Fruit fly (Drosophila melanogaster): Measurements from ENCODE around the gene CG34454.

CG34454 gene

DNA sequence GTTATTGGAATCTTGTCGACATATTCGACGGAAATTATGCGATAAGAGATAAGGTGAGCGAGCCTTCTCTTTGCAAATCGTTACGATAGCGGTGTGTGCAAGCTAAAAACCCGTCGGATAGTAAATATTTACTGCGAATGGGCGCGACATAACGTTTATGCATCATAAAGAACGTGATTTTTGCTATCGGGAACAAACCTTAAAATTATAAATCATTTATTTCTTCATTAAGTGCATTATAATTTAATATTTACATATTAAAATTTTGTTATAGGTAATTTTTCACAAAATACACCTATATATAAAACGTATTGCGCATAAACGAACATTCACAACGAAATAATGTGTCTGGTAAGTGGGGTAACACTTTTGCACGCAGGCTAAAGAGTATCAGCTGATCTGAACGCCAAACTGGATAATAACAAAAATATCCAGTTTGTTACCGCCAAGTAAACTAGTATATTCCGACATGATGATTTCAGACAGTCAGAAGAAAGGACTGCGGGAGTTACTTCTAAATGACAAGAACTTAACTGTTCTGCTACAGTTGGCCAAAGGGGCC lies 26.3 kb downstream of the CG34454 start, which contains the start of the genes Gk1 and CG13876:
TSS of gene Gk1 (minus strand) at position 122 of the 562 bp plus-strand sequence.
TSS of gene CG13876 (plus strand) at position 412 of the 562 bp plus-strand sequence.
- peak; percentile 94 for TF ChIP-seq CG10669 (GFP tag; optimal IDR thresholded peaks at IDR 0.05)
- TF ChIP-seq CG11902 (GFP tag; optimal IDR thresholded peaks at IDR 0.05), result peak; percentile 73
- TF ChIP-seq fkh (GFP tag; optimal IDR thresholded peaks at IDR 0.05), result peak; percentile 99
- TF ChIP-seq esn (GFP tag; optimal IDR thresholded peaks at IDR 0.05), result peak; percentile 93
- no peak for TF ChIP-seq Hr39 (GFP tag; optimal IDR thresholded peaks at IDR 0.05)
- peak; percentile 92 for TF ChIP-seq CG1621 (tag; optimal IDR thresholded peaks at IDR 0.05)
- TF ChIP-seq CG7368 (GFP tag; optimal IDR thresholded peaks at IDR 0.05), result no peak
- TF ChIP-seq CG9139 (GFP tag; optimal IDR thresholded peaks at IDR 0.05), result peak; percentile 96
- TF ChIP-seq svp (GFP tag), result peak; percentile 96
- TF ChIP-seq CG8319 (GFP tag; optimal IDR thresholded peaks at IDR 0.05), result no peak
- peak; percentile 95 to 97 for TF ChIP-seq ss (GFP tag; optimal IDR thresholded peaks at IDR 0.05)
- no peak for TF ChIP-seq Hr38 (GFP tag; optimal IDR thresholded peaks at IDR 0.05)
- peak; percentile 83 for TF ChIP-seq Sox15 (GFP tag; optimal IDR thresholded peaks at IDR 0.05)
- TF ChIP-seq Sox102F (GFP tag; optimal IDR thresholded peaks at IDR 0.05), result no peak
- TF ChIP-seq Eip93F (GFP tag; optimal IDR thresholded peaks at IDR 0.05), result peak; percentile 91
- peak; percentile 95 for TF ChIP-seq CG16779 (tag; optimal IDR thresholded peaks at IDR 0.05)
- peak; percentile 95 for TF ChIP-seq achi (GFP tag; optimal IDR thresholded peaks at IDR 0.05)
- peak; percentile 90 for TF ChIP-seq spab (GFP tag; optimal IDR thresholded peaks at IDR 0.05)
- peak; percentile 95 for TF ChIP-seq CG6276 (GFP tag; optimal IDR thresholded peaks at IDR 0.05)
- TF ChIP-seq Eip75B (GFP tag; optimal IDR thresholded peaks at IDR 0.05), result no peak
- no peak for TF ChIP-seq Met (GFP tag; optimal IDR thresholded peaks at IDR 0.05)
- TF ChIP-seq Ets96B (tag; optimal IDR thresholded peaks at IDR 0.05), result peak; percentile 98
- TF ChIP-seq Lpt (GFP tag; optimal IDR thresholded peaks at IDR 0.05), result peak; percentile 94
- TF ChIP-seq CG31627 (GFP tag; optimal IDR thresholded peaks at IDR 0.05), result peak; percentile 75
- TF ChIP-seq OdsH (GFP tag; optimal IDR thresholded peaks at IDR 0.05), result no peak
- TF ChIP-seq dsx (GFP tag; optimal IDR thresholded peaks at IDR 0.05; ENCODE audit: poor library complexity, severe bottlenecking), result peak; percentile 97
- TF ChIP-seq CG8632 (GFP tag; optimal IDR thresholded peaks at IDR 0.05), result peak; percentile 96
- TF ChIP-seq CG10631 (GFP tag; optimal IDR thresholded peaks at IDR 0.05), result peak; percentile 96
- TF ChIP-seq CG6163 (GFP tag; IDR thresholded peaks at IDR 0.05), result peak; percentile 97
- TF ChIP-seq Gug (GFP tag; IDR thresholded peaks at IDR 0.05), result peak; percentile 94
- no peak for TF ChIP-seq pdm3 (GFP tag; optimal IDR thresholded peaks at IDR 0.05)
- TF ChIP-seq eg (GFP tag; IDR thresholded peaks at IDR 0.05), result peak; percentile 98
- TF ChIP-seq Sox14 (GFP tag; optimal IDR thresholded peaks at IDR 0.05), result peak; percentile 90
- no peak for TF ChIP-seq Ets21C (GFP tag; optimal IDR thresholded peaks at IDR 0.05)
- TF ChIP-seq Smox (GFP tag; optimal IDR thresholded peaks at IDR 0.05), result no peak
- TF ChIP-seq CG6808 (GFP tag; optimal IDR thresholded peaks at IDR 0.05), result no peak
- TF ChIP-seq acj6 (GFP tag; optimal IDR thresholded peaks at IDR 0.05), result peak; percentile 96
- peak; percentile 89 for TF ChIP-seq CG11294 (GFP tag; IDR thresholded peaks at IDR 0.05)
- peak; percentile 98 for TF ChIP-seq Eip78C (GFP tag)
- TF ChIP-seq CG34406 (GFP tag; optimal IDR thresholded peaks at IDR 0.05), result peak; percentile 97
- peak; percentile 96 for TF ChIP-seq CG32006 (GFP tag; optimal IDR thresholded peaks at IDR 0.05)
- no peak for TF ChIP-seq CG4318 (GFP tag; optimal IDR thresholded peaks at IDR 0.05)
- peak; percentile 92 for TF ChIP-seq vri (GFP tag; optimal IDR thresholded peaks at IDR 0.05)
- peak; percentile 94 for TF ChIP-seq net (GFP tag; optimal IDR thresholded peaks at IDR 0.05)
- peak; percentile 84 for TF ChIP-seq lz (GFP tag; optimal IDR thresholded peaks at IDR 0.05)
- TF ChIP-seq cyc (GFP tag; optimal IDR thresholded peaks at IDR 0.05), result peak; percentile 80
- peak; percentile 97 for TF ChIP-seq CG8119 (GFP tag; IDR thresholded peaks at IDR 0.05)
- TF ChIP-seq CG15336 (GFP tag; IDR thresholded peaks at IDR 0.05), result peak; percentile 98
- peak; percentile 94 for TF ChIP-seq CG3919 (GFP tag; optimal IDR thresholded peaks at IDR 0.05)
- no peak for TF ChIP-seq Hr4 (GFP tag; optimal IDR thresholded peaks at IDR 0.05)
- peak; percentile 91 for TF ChIP-seq topi (GFP tag; optimal IDR thresholded peaks at IDR 0.05)
- peak; percentile 98 for TF ChIP-seq CG3032 (tag; optimal IDR thresholded peaks at IDR 0.05)

All from whole organism, prepupa.